Worm (Caenorhabditis elegans) whole organism, early embryonic: Measurements from ENCODE around the gene K02H11.4.

ENCODE experiments used
- aly-1 ChIP-seq: sonication (generic microtip); optimal IDR thresholded peaks from 2 replicates; lab custom pipeline; 2016; ENCODE audit warnings: missing genetic modification characterization, missing compliant biosample characterization
- ama-1 ChIP-seq: fragments of 150-350 bp; optimal IDR thresholded peaks from 2 replicates; lab custom pipeline; 2014
- flt-1 ChIP-seq: fragments of 200-800 bp; sonication (Bioruptor generic); IDR thresholded peaks from 2 replicates; pipeline ENCODE4 v1.3.6; 2022; ENCODE audit warnings: missing genetic modification characterization, missing compliant biosample characterization
- scrt-1 ChIP-seq: fragments of 200-800 bp; sonication (Bioruptor generic); IDR thresholded peaks from 2 replicates; pipeline ENCODE4 v1.3.6; 2022; ENCODE audit warnings: missing genetic modification characterization, missing compliant biosample characterization
- tbx-11 ChIP-seq: fragments of 200-800 bp; sonication (Bioruptor generic); IDR thresholded peaks from 2 replicates; pipeline ENCODE4 v1.3.6; 2022; ENCODE audit warnings: missing genetic modification characterization, missing compliant biosample characterization
- tbx-37 ChIP-seq: fragments of 200-800 bp; sonication (Bioruptor generic); conservative IDR thresholded peaks from 2 replicates; pipeline ENCODE4 v1.3.6; 2022; ENCODE audit warnings: missing genetic modification reagents, missing genetic modification characterization, missing compliant biosample characterization

DNA sequence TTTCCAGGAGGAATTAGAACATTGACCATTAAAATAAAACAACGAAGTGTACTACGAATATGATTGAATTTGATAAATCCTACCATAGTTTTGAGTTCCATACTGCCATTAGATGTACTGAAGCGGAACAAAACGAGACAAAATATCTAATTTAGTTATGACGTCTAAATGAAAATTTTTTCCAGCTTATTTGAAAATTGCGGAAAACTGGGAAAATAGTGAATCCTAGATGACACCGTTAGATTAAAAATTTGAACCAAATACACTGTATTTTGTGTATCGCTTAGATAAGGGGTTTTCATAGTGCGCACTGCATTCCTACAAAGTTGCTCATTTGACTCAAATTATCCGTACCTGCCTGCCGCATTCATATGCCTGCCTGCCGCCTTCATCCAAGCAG lies at the start of gene K02H11.4:
- TF ChIP-seq tbx-37 (GFP tag; lab: Robert Waterston, UW) = no peak
- no peak for TF ChIP-seq ama-1 (lab: Kevin White, UChicago)
- no peak for TF ChIP-seq scrt-1
- no peak for TF ChIP-seq flt-1
- TF ChIP-seq tbx-11 = no peak
- no peak for TF ChIP-seq aly-1 (tag; lab: Kevin White, UChicago)
